Fruit fly (Drosophila melanogaster): ENCODE data around the gene Cyp316a1.

DNA sequence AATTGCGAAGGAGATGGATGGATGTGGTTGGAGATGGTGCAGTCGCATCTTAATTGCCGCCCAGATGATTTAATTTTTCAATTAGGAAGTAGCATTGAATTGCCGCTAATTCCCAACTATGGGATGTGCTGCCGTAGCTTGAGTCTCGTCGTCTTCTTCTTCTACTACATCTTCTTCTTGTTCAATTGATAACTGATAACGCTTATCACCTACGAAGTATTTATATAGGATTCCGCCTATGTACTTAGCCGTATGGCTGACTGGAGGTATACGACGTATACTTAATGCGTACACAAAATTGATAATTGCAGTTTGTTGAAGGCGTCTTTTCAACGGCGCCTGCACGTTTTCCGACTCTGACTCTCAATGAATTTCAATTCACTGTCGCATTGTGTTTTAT is 29.0 kb downstream of the Cyp316a1 start:
- TF ChIP-seq CG14711 (tag; optimal IDR thresholded peaks at IDR 0.05) (no peak), CG33017 (tag; optimal IDR thresholded peaks at IDR 0.05) (no peak), Crg-1 (GFP tag; optimal IDR thresholded peaks at IDR 0.05) (no peak), Mnt (GFP tag; optimal IDR thresholded peaks at IDR 0.05) (no peak), kay (GFP tag; ENCODE audit: borderline replicate concordance) (no peak), cnc (optimal IDR thresholded peaks at IDR 0.05) (no peak), tj (GFP tag; optimal IDR thresholded peaks at IDR 0.05) (no peak), CG11617 (GFP tag; optimal IDR thresholded peaks at IDR 0.05) (no peak), toe (GFP tag; optimal IDR thresholded peaks at IDR 0.05) (no peak)

Data from whole organism, adult.